Fruit fly (Drosophila melanogaster) Kc167 (cell line): ENCODE results near the gene CG14053.

Experiments
- h ChIP-seq: fragments of >200 bp; optimal IDR thresholded peaks from 3 replicates; lab custom pipeline; 2018; ENCODE audit warnings: missing external identifiers
- insv ChIP-seq: fragments of >200 bp; optimal IDR thresholded peaks from 3 replicates; lab custom pipeline; 2018; ENCODE audit warnings: missing external identifiers

DNA sequence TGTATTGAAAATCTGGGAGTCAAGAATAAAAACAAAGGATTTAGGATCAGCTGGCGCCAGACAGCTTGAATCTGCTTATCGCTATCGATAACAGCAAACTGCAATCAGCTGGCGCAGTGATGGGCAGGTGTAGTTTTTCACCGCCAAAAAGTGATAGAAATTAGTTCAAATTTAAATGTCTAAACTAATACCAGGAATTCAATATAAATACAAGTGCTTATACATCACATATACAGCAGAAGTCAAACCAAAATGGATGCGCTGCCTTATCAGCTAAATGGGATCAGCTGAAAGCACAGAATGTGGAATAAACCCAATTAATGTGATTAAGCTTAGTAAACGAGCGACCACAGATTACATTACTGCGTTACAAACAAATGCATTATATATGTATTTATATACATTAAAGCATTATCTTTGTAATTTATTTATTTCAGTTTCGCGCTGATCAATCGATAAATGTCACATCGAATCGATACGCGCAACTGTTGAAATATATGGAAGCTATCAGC lies 12.9 kb downstream of the CG14053 start, which contains the start of gene pn:
- TF ChIP-seq insv (lab: Kevin White, UChicago): no peak
- TF ChIP-seq h (lab: Kevin White, UChicago): no peak
